Fruit fly (Drosophila melanogaster) Kc167 (cell line): Measurements from ENCODE around the gene CG14823.

ENCODE experiments used
- h ChIP-seq: fragments of >200 bp; optimal IDR thresholded peaks from 3 replicates; lab custom pipeline; 2018; ENCODE audit warnings: missing external identifiers
- insv ChIP-seq: fragments of >200 bp; optimal IDR thresholded peaks from 3 replicates; lab custom pipeline; 2018; ENCODE audit warnings: missing external identifiers
- psq ChIP-seq: fragments of >200 bp; optimal IDR thresholded peaks from 2 replicates; lab custom pipeline; 2017; ENCODE audit warnings: missing external identifiers
- ttk ChIP-seq: sonication (Bioruptor generic); optimal IDR thresholded peaks from 2 replicates; lab custom pipeline; 2017; ENCODE audit warnings: missing external identifiers

dm6 chr3L:7086558-7087059, 20.5 kb downstream of the CG14823 start, which contains the start of gene Cpr65Ea:
- TF ChIP-seq insv (lab: Kevin White, UChicago): no peak
- no peak for TF ChIP-seq h
- no peak for TF ChIP-seq ttk (lab: Kevin White, UChicago)
- no peak for TF ChIP-seq psq
